Worm (Caenorhabditis elegans): ENCODE measurements around the gene F23H12.3.

Gene F23H12.3

ce11 chrV:12344845-12345244 is at the start of gene F23H12.3:
F23H12.3 (plus strand) TSS chrV:12345145.
- TF ChIP-seq tbx-37 (GFP tag; conservative IDR thresholded peaks at IDR 0.05) (no peak), pes-1 (GFP tag; IDR thresholded peaks at IDR 0.05) (no peak), aly-1 (tag; optimal IDR thresholded peaks at IDR 0.05) (no peak)

- TF ChIP-seq hmbx-1 (tag; optimal IDR thresholded peaks at IDR 0.05): no peak
- TF ChIP-seq tbx-37 (GFP tag; conservative IDR thresholded peaks at IDR 0.05): no peak
- no peak for TF ChIP-seq hmg-4 (GFP tag; optimal IDR thresholded peaks at IDR 0.05)
- TF ChIP-seq ceh-13 (GFP tag; optimal IDR thresholded peaks at IDR 0.05): no peak
- TF ChIP-seq ama-1 (optimal IDR thresholded peaks at IDR 0.05): no peak
- TF ChIP-seq sea-1 (GFP tag; conservative IDR thresholded peaks at IDR 0.05): no peak
- no peak for TF ChIP-seq tra-4 (tag; optimal IDR thresholded peaks at IDR 0.05)
- no peak for TF ChIP-seq scrt-1 (GFP tag; IDR thresholded peaks at IDR 0.05)
- no peak for TF ChIP-seq aly-1 (tag; optimal IDR thresholded peaks at IDR 0.05)
- TF ChIP-seq tbx-11 (GFP tag; IDR thresholded peaks at IDR 0.05): no peak
- no peak for TF ChIP-seq ets-7 (tag; optimal IDR thresholded peaks at IDR 0.05)
- no peak for TF ChIP-seq pes-1 (GFP tag; IDR thresholded peaks at IDR 0.05)
- no peak for TF ChIP-seq B0310.2 (tag; optimal IDR thresholded peaks at IDR 0.05)
- no peak for TF ChIP-seq flt-1 (GFP tag; IDR thresholded peaks at IDR 0.05)
- no peak for TF ChIP-seq hnd-1 (tag; optimal IDR thresholded peaks at IDR 0.05)
- no peak for TF ChIP-seq F13C5.2 (tag; optimal IDR thresholded peaks at IDR 0.05)
- TF ChIP-seq ceh-36 (tag; optimal IDR thresholded peaks at IDR 0.05): no peak
These were observed 49.4 kb upstream of the F23H12.3 start for ce11 chrV:12295520-12295919.

- TF ChIP-seq pes-1 (GFP tag; IDR thresholded peaks at IDR 0.05) (no peak), ceh-36 (tag; optimal IDR thresholded peaks at IDR 0.05) (no peak), ama-1 (optimal IDR thresholded peaks at IDR 0.05) (no peak), scrt-1 (GFP tag; IDR thresholded peaks at IDR 0.05) (no peak), aly-1 (tag; optimal IDR thresholded peaks at IDR 0.05) (no peak), tra-4 (tag; optimal IDR thresholded peaks at IDR 0.05) (no peak), tbx-11 (GFP tag; IDR thresholded peaks at IDR 0.05) (no peak), B0310.2 (tag; optimal IDR thresholded peaks at IDR 0.05) (no peak), hmg-4 (GFP tag; optimal IDR thresholded peaks at IDR 0.05) (no peak)
These were observed 48.8 kb upstream of the F23H12.3 start for ce11 chrV:12296122-12296521.

- TF ChIP-seq hnd-1 (tag; optimal IDR thresholded peaks at IDR 0.05): no peak
- no peak for TF ChIP-seq tbx-37 (GFP tag; conservative IDR thresholded peaks at IDR 0.05)
- TF ChIP-seq flt-1 (GFP tag; IDR thresholded peaks at IDR 0.05): no peak
- no peak for TF ChIP-seq tbx-11 (GFP tag; IDR thresholded peaks at IDR 0.05)
- no peak for TF ChIP-seq ets-7 (tag; optimal IDR thresholded peaks at IDR 0.05)
- TF ChIP-seq hmg-4 (GFP tag; optimal IDR thresholded peaks at IDR 0.05): no peak
- no peak for TF ChIP-seq B0310.2 (tag; optimal IDR thresholded peaks at IDR 0.05)
- TF ChIP-seq sea-1 (GFP tag; conservative IDR thresholded peaks at IDR 0.05): no peak
- no peak for TF ChIP-seq hmbx-1 (tag; optimal IDR thresholded peaks at IDR 0.05)
- TF ChIP-seq scrt-1 (GFP tag; IDR thresholded peaks at IDR 0.05): no peak
- no peak for TF ChIP-seq pes-1 (GFP tag; IDR thresholded peaks at IDR 0.05)
- no peak for TF ChIP-seq tra-4 (tag; optimal IDR thresholded peaks at IDR 0.05)
- TF ChIP-seq F13C5.2 (tag; optimal IDR thresholded peaks at IDR 0.05): no peak
- TF ChIP-seq ceh-36 (tag; optimal IDR thresholded peaks at IDR 0.05): no peak
- no peak for TF ChIP-seq ceh-13 (GFP tag; optimal IDR thresholded peaks at IDR 0.05)
- TF ChIP-seq aly-1 (tag; optimal IDR thresholded peaks at IDR 0.05): no peak
- TF ChIP-seq ama-1 (optimal IDR thresholded peaks at IDR 0.05): no peak
These were observed 48.2 kb upstream of the F23H12.3 start for ce11 chrV:12296794-12297193.

ce11 chrV:12298184-12298583 is 46.8 kb upstream of the F23H12.3 start:
- TF ChIP-seq flt-1 (GFP tag; IDR thresholded peaks at IDR 0.05): no peak
- no peak for TF ChIP-seq scrt-1 (GFP tag; IDR thresholded peaks at IDR 0.05)

- TF ChIP-seq scrt-1 (GFP tag; IDR thresholded peaks at IDR 0.05): no peak
- no peak for TF ChIP-seq flt-1 (GFP tag; IDR thresholded peaks at IDR 0.05)
- TF ChIP-seq F13C5.2 (tag; optimal IDR thresholded peaks at IDR 0.05): no peak
These were observed 45.6 kb upstream of the F23H12.3 start for ce11 chrV:12299244-12299766.

ce11 chrV:12300166-12300565 is 44.8 kb upstream of the F23H12.3 start:
- TF ChIP-seq hmg-4 (GFP tag; optimal IDR thresholded peaks at IDR 0.05) (no peak), ets-7 (tag; optimal IDR thresholded peaks at IDR 0.05) (no peak), ama-1 (optimal IDR thresholded peaks at IDR 0.05) (no peak), ceh-36 (tag; optimal IDR thresholded peaks at IDR 0.05) (no peak), B0310.2 (tag; optimal IDR thresholded peaks at IDR 0.05) (no peak), tra-4 (tag; optimal IDR thresholded peaks at IDR 0.05) (no peak), F13C5.2 (tag; optimal IDR thresholded peaks at IDR 0.05) (no peak), flt-1 (GFP tag; IDR thresholded peaks at IDR 0.05) (no peak), ceh-13 (GFP tag; optimal IDR thresholded peaks at IDR 0.05) (no peak), sea-1 (GFP tag; conservative IDR thresholded peaks at IDR 0.05) (no peak), scrt-1 (GFP tag; IDR thresholded peaks at IDR 0.05) (no peak)

- TF ChIP-seq ceh-13 (GFP tag; optimal IDR thresholded peaks at IDR 0.05) (no peak), tbx-11 (GFP tag; IDR thresholded peaks at IDR 0.05) (no peak), aly-1 (tag; optimal IDR thresholded peaks at IDR 0.05) (no peak), hmg-4 (GFP tag; optimal IDR thresholded peaks at IDR 0.05) (no peak), flt-1 (GFP tag; IDR thresholded peaks at IDR 0.05) (no peak), ets-7 (tag; optimal IDR thresholded peaks at IDR 0.05) (no peak), scrt-1 (GFP tag; IDR thresholded peaks at IDR 0.05) (no peak), F13C5.2 (tag; optimal IDR thresholded peaks at IDR 0.05) (no peak), ceh-36 (tag; optimal IDR thresholded peaks at IDR 0.05) (no peak)
These were observed 44.0 kb upstream of the F23H12.3 start for ce11 chrV:12300780-12301460.
